Worm (Caenorhabditis elegans): ENCODE data around the gene mib-1.

- TF ChIP-seq attf-5 (GFP tag; optimal IDR thresholded peaks at IDR 0.05) = no peak
- no peak for TF ChIP-seq pha-4 (tag; optimal IDR thresholded peaks at IDR 0.05)
- no peak for TF ChIP-seq B0035.1 (tag; optimal IDR thresholded peaks at IDR 0.05)
- TF ChIP-seq cebp-2 (GFP tag; IDR thresholded peaks at IDR 0.05) = no peak
- no peak for TF ChIP-seq unc-62 (GFP tag; optimal IDR thresholded peaks at IDR 0.05)
Measured at ce11 chrIII:11287340-11287739, 3.1 kb downstream of the mib-1 start.
